Worm (Caenorhabditis elegans): ENCODE data around the gene C09B9.2.
"Not testable (repeated sequence)": the region's sequence is repeated elsewhere in the genome, so short reads cannot be mapped to it uniquely, and the experiment has no call there.

C09B9.2 gene

ce11 chrIV:5060984-5061383, 31.9 kb downstream of the C09B9.2 start, which contains the start of gene C09B9.7:
Gene C09B9.7 (minus strand): TSS chrIV:5061084.
- TF ChIP-seq hlh-6 (tag; optimal IDR thresholded peaks at IDR 0.05) (no peak), hlh-15 (tag; optimal IDR thresholded peaks at IDR 0.05) (no peak), C08G9.2 (tag; optimal IDR thresholded peaks at IDR 0.05) (no peak), unc-42 (tag; optimal IDR thresholded peaks at IDR 0.05) (no peak), ceh-19 (GFP tag; optimal IDR thresholded peaks at IDR 0.05) (no peak), ceh-48 (tag; optimal IDR thresholded peaks at IDR 0.05) (no peak), fkh-10 (GFP tag; optimal IDR thresholded peaks at IDR 0.05) (no peak), hlh-30 (tag; optimal IDR thresholded peaks at IDR 0.05; ENCODE audit: insufficient read depth) (no peak), pha-4 (tag; optimal IDR thresholded peaks at IDR 0.05) (no peak), K09A11.1 (tag; optimal IDR thresholded peaks at IDR 0.05; ENCODE audit: insufficient read depth) (no peak), T23F11.4 (GFP tag; optimal IDR thresholded peaks at IDR 0.05) (no peak)

- not testable (repeated sequence) for TF ChIP-seq unc-3 (GFP tag; conservative IDR thresholded peaks at IDR 0.05); unc-3 (tag; optimal IDR thresholded peaks at IDR 0.05); ttx-3 (tag; optimal IDR thresholded peaks at IDR 0.05); lim-6 (tag; optimal IDR thresholded peaks at IDR 0.05)
These were observed 33.2 kb downstream of the C09B9.2 start, which contains the start of gene msp-57 for ce11 chrIV:5062278-5062677. Gene msp-57 (plus strand): TSS chrIV:5062578.

- TF ChIP-seq zip-5 (tag; optimal IDR thresholded peaks at IDR 0.05) (no peak), lim-6 (tag; optimal IDR thresholded peaks at IDR 0.05) (no peak), ref-2 (tag; optimal IDR thresholded peaks at IDR 0.05) (no peak)
These were observed 34.2 kb downstream of the C09B9.2 start for ce11 chrIV:5063297-5063696.

ce11 chrIV:5064961-5065360, 35.9 kb downstream of the C09B9.2 start, which contains the start of gene msp-53:
Gene msp-53 (minus strand): TSS chrIV:5065061.
- TF ChIP-seq odd-2 (tag; optimal IDR thresholded peaks at IDR 0.05); pat-9 (tag; optimal IDR thresholded peaks at IDR 0.05); unc-3 (GFP tag; conservative IDR thresholded peaks at IDR 0.05); unc-3 (tag; optimal IDR thresholded peaks at IDR 0.05): not testable (repeated sequence)

- TF ChIP-seq pha-2 (tag; optimal IDR thresholded peaks at IDR 0.05); fkh-10 (GFP tag; optimal IDR thresholded peaks at IDR 0.05); hlh-15 (tag; optimal IDR thresholded peaks at IDR 0.05): not testable (repeated sequence)
These were observed 37.8 kb downstream of the C09B9.2 start, which contains the start of gene ttbk-2.2 for ce11 chrIV:5066887-5067286. Gene ttbk-2.2 (minus strand): TSS chrIV:5066987.

ce11 chrIV:5068541-5068940, 39.5 kb downstream of the C09B9.2 start, which contains the start of the genes R13H9.6 and rmd-6:
Gene R13H9.6 (minus strand): TSS chrIV:5068641.
Gene rmd-6 (plus strand): TSS chrIV:5068845.
- not testable (repeated sequence) for TF ChIP-seq dve-1 (tag; optimal IDR thresholded peaks at IDR 0.05); rnt-1 (tag; optimal IDR thresholded peaks at IDR 0.05); T23F11.4 (GFP tag; optimal IDR thresholded peaks at IDR 0.05)

ce11 chrIV:5070593-5070992, 41.5 kb downstream of the C09B9.2 start, which contains the start of gene C02B10.6:
Gene C02B10.6 (plus strand): TSS chrIV:5070893.
- not testable (repeated sequence) for TF ChIP-seq ama-1 (optimal IDR thresholded peaks at IDR 0.05); mec-3 (tag; optimal IDR thresholded peaks at IDR 0.05; ENCODE audit: borderline replicate concordance); gmeb-2 (tag; optimal IDR thresholded peaks at IDR 0.05)

ce11 chrIV:5073836-5074235, 44.7 kb downstream of the C09B9.2 start:
- TF ChIP-seq ceh-19 (GFP tag; optimal IDR thresholded peaks at IDR 0.05), result no peak
- no peak for TF ChIP-seq F13H6.1 (tag; optimal IDR thresholded peaks at IDR 0.05)
- TF ChIP-seq sdc-2 (tag; optimal IDR thresholded peaks at IDR 0.05), result no peak
- no peak for TF ChIP-seq npax-4 (tag; optimal IDR thresholded peaks at IDR 0.05)
- TF ChIP-seq ceh-24 (tag; optimal IDR thresholded peaks at IDR 0.05), result no peak
- TF ChIP-seq ahr-1 (tag; optimal IDR thresholded peaks at IDR 0.05), result no peak
- TF ChIP-seq ztf-16 (tag; optimal IDR thresholded peaks at IDR 0.05), result no peak
- TF ChIP-seq pag-3 (tag; optimal IDR thresholded peaks at IDR 0.05; ENCODE audit: borderline replicate concordance), result no peak
- no peak for TF ChIP-seq gmeb-2 (tag; optimal IDR thresholded peaks at IDR 0.05)
- TF ChIP-seq ceh-34 (tag; optimal IDR thresholded peaks at IDR 0.05), result no peak
